Worm (Caenorhabditis elegans) whole organism, early embryonic: ENCODE results near the gene F11G11.15.

ENCODE experiments used
- B0310.2 ChIP-seq: sonication (generic microtip); optimal IDR thresholded peaks from 2 replicates; lab custom pipeline; 2016; ENCODE audit warnings: mild to moderate bottlenecking, missing genetic modification characterization, missing compliant biosample characterization
- F13C5.2 ChIP-seq: sonication (generic microtip); optimal IDR thresholded peaks from 2 replicates; lab custom pipeline; 2017; ENCODE audit warnings: mild to moderate bottlenecking, missing genetic modification characterization, inconsistent platforms, missing compliant biosample characterization
- aly-1 ChIP-seq: sonication (generic microtip); optimal IDR thresholded peaks from 2 replicates; lab custom pipeline; 2016; ENCODE audit warnings: missing genetic modification characterization, missing compliant biosample characterization
- ama-1 ChIP-seq: fragments of 150-350 bp; optimal IDR thresholded peaks from 2 replicates; lab custom pipeline; 2014
- ceh-13 ChIP-seq: fragments of 200-800 bp; sonication (Bioruptor generic); optimal IDR thresholded peaks from 2 replicates; lab custom pipeline; 2018; ENCODE audit warnings: mild to moderate bottlenecking, missing genetic modification characterization, missing compliant biosample characterization
- ceh-36 ChIP-seq: sonication (generic microtip); optimal IDR thresholded peaks from 2 replicates; lab custom pipeline; 2016; ENCODE audit warnings: missing genetic modification characterization, inconsistent platforms, missing compliant biosample characterization
- ets-7 ChIP-seq: sonication (generic microtip); optimal IDR thresholded peaks from 2 replicates; lab custom pipeline; 2016; ENCODE audit warnings: missing genotype, missing genetic modification characterization, missing compliant biosample characterization
- flt-1 ChIP-seq: fragments of 200-800 bp; sonication (Bioruptor generic); IDR thresholded peaks from 2 replicates; pipeline ENCODE4 v1.3.6; 2022; ENCODE audit warnings: missing genetic modification characterization, missing compliant biosample characterization
- hmbx-1 ChIP-seq: sonication (generic microtip); optimal IDR thresholded peaks from 2 replicates; lab custom pipeline; 2016; ENCODE audit warnings: mild to moderate bottlenecking, missing genetic modification characterization, missing compliant biosample characterization
- hmg-4 ChIP-seq: fragments of 200-800 bp; sonication (Bioruptor generic); optimal IDR thresholded peaks from 2 replicates; lab custom pipeline; 2018; ENCODE audit warnings: mild to moderate bottlenecking, missing genetic modification characterization, missing compliant biosample characterization
- hnd-1 ChIP-seq: sonication (generic microtip); optimal IDR thresholded peaks from 2 replicates; lab custom pipeline; 2016; ENCODE audit warnings: missing genetic modification characterization, missing compliant biosample characterization
- pes-1 ChIP-seq: fragments of 200-800 bp; sonication (Bioruptor generic); IDR thresholded peaks from 2 replicates; pipeline ENCODE4 v1.3.6; 2022; ENCODE audit warnings: missing genetic modification reagents, missing genetic modification characterization, missing compliant biosample characterization
- scrt-1 ChIP-seq: fragments of 200-800 bp; sonication (Bioruptor generic); IDR thresholded peaks from 2 replicates; pipeline ENCODE4 v1.3.6; 2022; ENCODE audit warnings: missing genetic modification characterization, missing compliant biosample characterization
- sea-1 ChIP-seq: fragments of 200-800 bp; sonication (Bioruptor generic); conservative IDR thresholded peaks from 2 replicates; pipeline ENCODE4 v1.3.6; 2022; ENCODE audit warnings: missing genetic modification characterization, missing compliant biosample characterization
- tbx-11 ChIP-seq: fragments of 200-800 bp; sonication (Bioruptor generic); IDR thresholded peaks from 2 replicates; pipeline ENCODE4 v1.3.6; 2022; ENCODE audit warnings: missing genetic modification characterization, missing compliant biosample characterization
- tbx-37 ChIP-seq: fragments of 200-800 bp; sonication (Bioruptor generic); conservative IDR thresholded peaks from 2 replicates; pipeline ENCODE4 v1.3.6; 2022; ENCODE audit warnings: missing genetic modification reagents, missing genetic modification characterization, missing compliant biosample characterization
- tra-4 ChIP-seq: sonication (generic microtip); optimal IDR thresholded peaks from 2 replicates; lab custom pipeline; 2017; ENCODE audit warnings: missing genetic modification characterization, missing compliant biosample characterization

F11G11.15 gene

ce11 chrII:4876091-4876490 is 1.4 kb downstream of the F11G11.15 start, which contains the start of gene F11G11.13:
Gene F11G11.13, minus strand, starts transcription at chrII:4876179.
- no peak for TF ChIP-seq sea-1
- no peak for TF ChIP-seq ama-1
- TF ChIP-seq ceh-36 = no peak
- TF ChIP-seq flt-1 (GFP tag; lab: Robert Waterston, UW) = no peak
- TF ChIP-seq tra-4 (tag; lab: Kevin White, UChicago) = no peak
- TF ChIP-seq aly-1 (tag; lab: Kevin White, UChicago) = no peak
- TF ChIP-seq tbx-11 (GFP tag; lab: Robert Waterston, UW) = no peak
- TF ChIP-seq B0310.2 = no peak
- no peak for TF ChIP-seq ets-7 (tag; lab: Kevin White, UChicago)
- no peak for TF ChIP-seq scrt-1 (GFP tag; lab: Robert Waterston, UW)
- no peak for TF ChIP-seq ceh-13

ce11 chrII:4879629-4880028 is 5.0 kb downstream of the F11G11.15 start, which contains the start of gene gst-6:
Gene gst-6, plus strand, starts transcription at chrII:4879891.
- TF ChIP-seq ceh-13 (no peak), B0310.2 (no peak), hmg-4 (GFP tag; lab: Kevin White, UChicago) (no peak), F13C5.2 (tag; lab: Kevin White, UChicago) (no peak), tbx-11 (GFP tag; lab: Robert Waterston, UW) (no peak), hmbx-1 (tag; lab: Kevin White, UChicago) (no peak), scrt-1 (GFP tag; lab: Robert Waterston, UW) (no peak), aly-1 (tag; lab: Kevin White, UChicago) (no peak), tbx-37 (GFP tag; lab: Robert Waterston, UW) (no peak), sea-1 (no peak), hnd-1 (no peak), ets-7 (tag; lab: Kevin White, UChicago) (no peak), pes-1 (GFP tag; lab: Robert Waterston, UW) (no peak), ama-1 (no peak), flt-1 (GFP tag; lab: Robert Waterston, UW) (no peak), tra-4 (tag; lab: Kevin White, UChicago) (no peak), ceh-36 (no peak)

- TF ChIP-seq pes-1 (GFP tag; lab: Robert Waterston, UW) = no peak
Measured at ce11 chrII:4881727-4882126, 7.1 kb downstream of the F11G11.15 start, which contains the start of gene gst-7. Gene gst-7, plus strand, starts transcription at chrII:4882062.

- no peak for TF ChIP-seq F13C5.2 (tag; lab: Kevin White, UChicago)
- TF ChIP-seq ama-1 = no peak
- no peak for TF ChIP-seq tbx-11 (GFP tag; lab: Robert Waterston, UW)
Measured at ce11 chrII:4882498-4882897, 7.9 kb downstream of the F11G11.15 start.

- TF ChIP-seq B0310.2 (no peak), hnd-1 (no peak), aly-1 (tag; lab: Kevin White, UChicago) (no peak)
Measured at ce11 chrII:4883412-4883811, 8.8 kb downstream of the F11G11.15 start, which contains the start of gene gst-8. Gene gst-8, plus strand, starts transcription at chrII:4883712.

- TF ChIP-seq aly-1 (tag; lab: Kevin White, UChicago) = no peak
- no peak for TF ChIP-seq B0310.2
- TF ChIP-seq ama-1 = no peak
- TF ChIP-seq tbx-37 (GFP tag; lab: Robert Waterston, UW) = no peak
- TF ChIP-seq scrt-1 (GFP tag; lab: Robert Waterston, UW) = no peak
- TF ChIP-seq pes-1 (GFP tag; lab: Robert Waterston, UW) = no peak
- no peak for TF ChIP-seq sea-1
- TF ChIP-seq F13C5.2 (tag; lab: Kevin White, UChicago) = no peak
- TF ChIP-seq tra-4 (tag; lab: Kevin White, UChicago) = no peak
- no peak for TF ChIP-seq hnd-1
- no peak for TF ChIP-seq ceh-36
- no peak for TF ChIP-seq ceh-13
- no peak for TF ChIP-seq ets-7 (tag; lab: Kevin White, UChicago)
- no peak for TF ChIP-seq hmg-4 (GFP tag; lab: Kevin White, UChicago)
- TF ChIP-seq tbx-11 (GFP tag; lab: Robert Waterston, UW) = no peak
- TF ChIP-seq hmbx-1 (tag; lab: Kevin White, UChicago) = no peak
- TF ChIP-seq flt-1 (GFP tag; lab: Robert Waterston, UW) = no peak
Measured at ce11 chrII:4884403-4884802, 9.8 kb downstream of the F11G11.15 start.

ce11 chrII:4885976-4886375 is 11.3 kb downstream of the F11G11.15 start, which contains the start of gene R05F9.7:
Gene R05F9.7, plus strand, starts transcription at chrII:4886276.
- no peak for TF ChIP-seq aly-1 (tag; lab: Kevin White, UChicago)
- no peak for TF ChIP-seq tbx-37 (GFP tag; lab: Robert Waterston, UW)
- no peak for TF ChIP-seq hmg-4 (GFP tag; lab: Kevin White, UChicago)
- no peak for TF ChIP-seq scrt-1 (GFP tag; lab: Robert Waterston, UW)
- no peak for TF ChIP-seq tra-4 (tag; lab: Kevin White, UChicago)
- no peak for TF ChIP-seq F13C5.2 (tag; lab: Kevin White, UChicago)
- TF ChIP-seq flt-1 (GFP tag; lab: Robert Waterston, UW) = no peak
- no peak for TF ChIP-seq pes-1 (GFP tag; lab: Robert Waterston, UW)

ce11 chrII:4888527-4889487 is 14.2 kb downstream of the F11G11.15 start, which contains the start of gene pgm-1:
Gene pgm-1, plus strand, starts transcription at chrII:4889437.
- TF ChIP-seq aly-1 (tag; lab: Kevin White, UChicago) = no peak
- no peak for TF ChIP-seq tbx-37 (GFP tag; lab: Robert Waterston, UW)
- TF ChIP-seq flt-1 (GFP tag; lab: Robert Waterston, UW) = no peak
- no peak for TF ChIP-seq tbx-11 (GFP tag; lab: Robert Waterston, UW)
- TF ChIP-seq sea-1 = no peak
- no peak for TF ChIP-seq tra-4 (tag; lab: Kevin White, UChicago)
- TF ChIP-seq ceh-13 = no peak
- TF ChIP-seq ceh-36 = no peak
- no peak for TF ChIP-seq pes-1 (GFP tag; lab: Robert Waterston, UW)
- TF ChIP-seq ama-1 = no peak
- no peak for TF ChIP-seq B0310.2
- TF ChIP-seq ets-7 (tag; lab: Kevin White, UChicago) = no peak
- TF ChIP-seq F13C5.2 (tag; lab: Kevin White, UChicago) = no peak
- TF ChIP-seq scrt-1 (GFP tag; lab: Robert Waterston, UW) = no peak
